Worm (Caenorhabditis elegans) whole organism, young adult: ENCODE results near the gene Y10G11A.1.

ENCODE experiments used
- F49E8.2 ChIP-seq: sonication (generic microtip); optimal IDR thresholded peaks from 3 replicates; lab custom pipeline; 2017; ENCODE audit warnings: missing genetic modification characterization, mild to moderate bottlenecking, missing compliant biosample characterization, antibody characterized with exemption, moderate library complexity; ENCODE audit not compliant: insufficient read depth
- atf-7 ChIP-seq: sonication (generic microtip); optimal IDR thresholded peaks from 2 replicates; lab custom pipeline; 2017; ENCODE audit warnings: mild to moderate bottlenecking, missing genetic modification characterization, missing compliant biosample characterization
- hrde-1 ChIP-seq: sonication (generic microtip); optimal IDR thresholded peaks from 2 replicates; lab custom pipeline; 2016; ENCODE audit warnings: missing genetic modification characterization, mild to moderate bottlenecking, missing compliant biosample characterization, moderate library complexity, missing genotype, missing genetic modification reagents, borderline replicate concordance
- madf-6 ChIP-seq: fragments of 200-800 bp; sonication (Bioruptor generic); IDR thresholded peaks from 2 replicates; pipeline ENCODE4 v1.3.6; 2022; ENCODE audit warnings: missing genetic modification reagents, missing genetic modification characterization, missing compliant biosample characterization
- unc-130 ChIP-seq: sonication (generic microtip); optimal IDR thresholded peaks from 2 replicates; lab custom pipeline; 2016; ENCODE audit warnings: missing genetic modification reagents, missing genetic modification characterization, missing compliant biosample characterization

DNA sequence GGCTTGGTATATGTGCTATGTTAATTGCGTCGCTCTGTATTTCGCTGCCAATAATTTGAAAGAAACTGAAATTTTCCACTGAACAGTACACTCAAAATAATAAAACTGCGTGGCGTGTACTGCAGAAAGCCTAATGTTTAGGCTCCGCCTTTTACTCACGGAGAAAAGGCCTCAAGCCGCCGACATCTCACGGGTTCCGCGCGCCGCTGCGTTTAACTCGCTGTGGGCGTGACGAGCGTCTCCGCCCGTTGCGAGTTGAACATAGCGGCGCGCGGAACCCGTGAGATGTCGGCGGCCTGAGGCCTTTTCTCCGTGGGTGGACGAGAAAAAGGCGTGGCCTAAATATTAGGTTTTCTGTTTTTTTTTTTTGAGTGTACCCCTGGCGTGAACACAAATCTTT lies 39.8 kb upstream of the Y10G11A.1 start:
- TF ChIP-seq hrde-1 (tag; lab: Kevin White, UChicago) (no peak), atf-7 (tag; lab: Kevin White, UChicago) (no peak), F49E8.2 (no peak), unc-130 (no peak), madf-6 (GFP tag; lab: Robert Waterston, UW) (no peak)
